Fruit fly (Drosophila melanogaster) whole organism, embryonic: ENCODE measurements around the gene CG14995.

Source experiments
- Ada2b ChIP-seq: fragments of 200-800 bp; sonication (Bioruptor generic); IDR thresholded peaks from 2 replicates; pipeline ENCODE4 v1.3.6; 2022; ENCODE audit warnings: missing biosample characterization, missing genetic modification characterization
- Asciz ChIP-seq: fragments of 200-800 bp; sonication (Bioruptor generic); optimal IDR thresholded peaks from 2 replicates; lab custom pipeline; 2017; ENCODE audit warnings: missing biosample characterization, mild to moderate bottlenecking, missing genetic modification characterization, missing genetic modification reagents
- CG10209 ChIP-seq: fragments of 200-800 bp; sonication (Bioruptor generic); optimal IDR thresholded peaks from 3 replicates; lab custom pipeline; 2017; ENCODE audit warnings: missing biosample characterization, mild to moderate bottlenecking, missing genetic modification characterization, missing genetic modification reagents
- CG10543 ChIP-seq: fragments of 200-800 bp; sonication (Bioruptor generic); optimal IDR thresholded peaks from 3 replicates; lab custom pipeline; 2017; ENCODE audit warnings: missing biosample characterization, mild to moderate bottlenecking, missing genetic modification characterization, moderate library complexity
- CG11723 ChIP-seq: fragments of 200-800 bp; sonication (Bioruptor generic); optimal IDR thresholded peaks from 2 replicates; lab custom pipeline; 2017; ENCODE audit warnings: missing biosample characterization, mild to moderate bottlenecking, missing genetic modification characterization
- CG1233 ChIP-seq: fragments of 200-800 bp; sonication (Bioruptor generic); optimal IDR thresholded peaks from 4 replicates; lab custom pipeline; 2018; ENCODE audit warnings: missing biosample characterization, mild to moderate bottlenecking, missing genetic modification characterization
- CG12769 ChIP-seq: fragments of 200-800 bp; sonication (Bioruptor generic); optimal IDR thresholded peaks from 2 replicates; lab custom pipeline; 2019; ENCODE audit warnings: missing biosample characterization, mild to moderate bottlenecking, missing genetic modification characterization, moderate library complexity
- CG1647 ChIP-seq: fragments of 200-800 bp; sonication (Bioruptor generic); optimal IDR thresholded peaks from 3 replicates; lab custom pipeline; 2016; ENCODE audit warnings: missing biosample characterization, missing genetic modification characterization
- CG17359 ChIP-seq: fragments of 200-800 bp; sonication (Bioruptor generic); optimal IDR thresholded peaks from 3 replicates; lab custom pipeline; 2018; ENCODE audit warnings: missing biosample characterization, mild to moderate bottlenecking, missing genetic modification characterization, moderate library complexity
- CG34376 ChIP-seq: fragments of 200-800 bp; sonication (Bioruptor generic); optimal IDR thresholded peaks from 2 replicates; lab custom pipeline; 2018; ENCODE audit warnings: missing biosample characterization, mild to moderate bottlenecking, missing genetic modification characterization
- CG4360 ChIP-seq: fragments of 200-800 bp; sonication (Bioruptor generic); IDR thresholded peaks from 2 replicates; pipeline ENCODE4 v1.3.6; 2022; ENCODE audit warnings: missing biosample characterization, missing genetic modification characterization
- CG7357 ChIP-seq: fragments of 200-800 bp; sonication (Bioruptor generic); IDR thresholded peaks from 3 replicates; pipeline ENCODE4 v1.3.6; 2022; ENCODE audit warnings: missing biosample characterization, missing genetic modification characterization
- CG8089 ChIP-seq: fragments of 200-800 bp; sonication (Bioruptor generic); optimal IDR thresholded peaks from 3 replicates; lab custom pipeline; 2016; ENCODE audit warnings: missing biosample characterization, missing genetic modification characterization
- CG9437 ChIP-seq: fragments of 200-800 bp; sonication (Bioruptor generic); optimal IDR thresholded peaks from 2 replicates; lab custom pipeline; 2018; ENCODE audit warnings: missing biosample characterization, mild to moderate bottlenecking, missing genetic modification characterization
- CoRest ChIP-seq: fragments of 200-800 bp; sonication (Bioruptor generic); optimal IDR thresholded peaks from 3 replicates; lab custom pipeline; 2018; ENCODE audit warnings: missing biosample characterization, mild to moderate bottlenecking, missing genetic modification characterization, moderate library complexity
- Dek ChIP-seq: fragments of 200-800 bp; sonication (Bioruptor generic); optimal IDR thresholded peaks from 3 replicates; lab custom pipeline; 2019; ENCODE audit warnings: missing biosample characterization, mild to moderate bottlenecking, missing genetic modification characterization, moderate library complexity
- H2.0 ChIP-seq: fragments of 200-800 bp; sonication (Bioruptor generic); IDR thresholded peaks from 2 replicates; pipeline ENCODE4 v1.3.6; 2022; ENCODE audit warnings: missing biosample characterization, missing genetic modification characterization
- HLH3B ChIP-seq: fragments of 200-800 bp; sonication (Bioruptor generic); IDR thresholded peaks from 2 replicates; pipeline ENCODE4 v1.3.6; 2022; ENCODE audit warnings: missing biosample characterization, missing genetic modification characterization
- Hr78 ChIP-seq, 2 experiments: fragments of 200-800 bp in 1 of 2; fragments of >200 bp in 1 of 2; sonication (Bioruptor generic) in 1 of 2; optimal IDR thresholded peaks; 2 replicates each; lab custom pipeline; 2017 to 2019; ENCODE audit warnings: missing biosample characterization in 2 of 2, missing genetic modification characterization in 2 of 2, mild to moderate bottlenecking in 1 of 2, moderate library complexity in 1 of 2
- MBD-R2 ChIP-seq: fragments of 200-800 bp; sonication (Bioruptor generic); IDR thresholded peaks from 2 replicates; pipeline ENCODE4 v1.3.6; 2022; ENCODE audit warnings: missing biosample characterization, missing genetic modification characterization
- PHDP ChIP-seq: fragments of 200-800 bp; sonication (Bioruptor generic); optimal IDR thresholded peaks from 3 replicates; lab custom pipeline; 2018; ENCODE audit warnings: missing biosample characterization, mild to moderate bottlenecking, missing genetic modification characterization, moderate library complexity
- Rfx ChIP-seq: fragments of 200-800 bp; sonication (Bioruptor generic); IDR thresholded peaks from 2 replicates; pipeline ENCODE4 v1.3.6; 2022; ENCODE audit warnings: missing biosample characterization, missing genetic modification characterization
- Usf ChIP-seq: fragments of 200-800 bp; sonication (Bioruptor generic); optimal IDR thresholded peaks from 2 replicates; lab custom pipeline; 2017; ENCODE audit warnings: missing genotype, missing biosample characterization, missing genetic modification characterization
- Xrp1 ChIP-seq: fragments of 200-800 bp; sonication (Bioruptor generic); IDR thresholded peaks from 2 replicates; pipeline ENCODE4 v1.3.6; 2022; ENCODE audit warnings: missing biosample characterization, missing genetic modification characterization
- ab ChIP-seq: fragments of 200-800 bp; sonication (Bioruptor generic); optimal IDR thresholded peaks from 2 replicates; lab custom pipeline; 2016; ENCODE audit warnings: missing biosample characterization, missing genetic modification characterization
- ac ChIP-seq: fragments of 200-800 bp; sonication (Bioruptor generic); optimal IDR thresholded peaks from 3 replicates; lab custom pipeline; 2017; ENCODE audit warnings: missing biosample characterization, mild to moderate bottlenecking, missing genetic modification characterization
- ase ChIP-seq: fragments of 200-800 bp; sonication (Bioruptor generic); IDR thresholded peaks from 3 replicates; pipeline ENCODE4 v1.3.6; 2022; ENCODE audit warnings: missing biosample characterization, missing genetic modification characterization
- cato ChIP-seq: fragments of 200-800 bp; sonication (Bioruptor generic); optimal IDR thresholded peaks from 2 replicates; lab custom pipeline; 2016; ENCODE audit warnings: missing biosample characterization, missing genetic modification characterization, borderline replicate concordance
- chn ChIP-seq: fragments of 200-800 bp; sonication (Bioruptor generic); optimal IDR thresholded peaks from 2 replicates; lab custom pipeline; 2016; ENCODE audit warnings: missing biosample characterization, missing genetic modification characterization
- crc ChIP-seq: fragments of 200-800 bp; sonication (Bioruptor generic); optimal IDR thresholded peaks from 2 replicates; lab custom pipeline; 2016; ENCODE audit warnings: missing biosample characterization, missing genetic modification characterization
- crp ChIP-seq, 2 experiments: fragments of 200-800 bp; sonication (Bioruptor generic); optimal IDR thresholded peaks; 2 replicates in 1 of 2; 3 replicates in 1 of 2; lab custom pipeline; 2017; ENCODE audit warnings: missing biosample characterization in 2 of 2, missing genetic modification characterization in 2 of 2, mild to moderate bottlenecking in 1 of 2, moderate library complexity in 1 of 2
- dati ChIP-seq: fragments of 200-800 bp; sonication (Bioruptor generic); IDR thresholded peaks from 2 replicates; pipeline ENCODE4 v1.3.6; 2022; ENCODE audit warnings: missing biosample characterization, missing genetic modification characterization
- fu2 ChIP-seq: fragments of 200-800 bp; sonication (Bioruptor generic); optimal IDR thresholded peaks from 2 replicates; lab custom pipeline; 2016; ENCODE audit warnings: missing biosample characterization, missing genetic modification characterization
- gem ChIP-seq: fragments of 200-800 bp; sonication (Bioruptor generic); optimal IDR thresholded peaks from 2 replicates; lab custom pipeline; 2019; ENCODE audit warnings: missing biosample characterization, mild to moderate bottlenecking, missing genetic modification characterization, moderate library complexity
- grau ChIP-seq: fragments of 200-800 bp; optimal IDR thresholded peaks from 3 replicates; lab custom pipeline; 2019; ENCODE audit warnings: missing biosample characterization, mild to moderate bottlenecking, missing genetic modification characterization, moderate library complexity
- ham ChIP-seq: fragments of 200-800 bp; sonication (Bioruptor generic); IDR thresholded peaks from 2 replicates; pipeline ENCODE4 v1.3.6; 2022; ENCODE audit warnings: missing biosample characterization, missing genetic modification characterization
- hbn ChIP-seq: fragments of 200-800 bp; sonication (Bioruptor generic); IDR thresholded peaks from 2 replicates; pipeline ENCODE4 v1.3.6; 2022; ENCODE audit warnings: missing biosample characterization, missing genetic modification characterization; ENCODE audit not compliant: partially characterized antibody
- lbe ChIP-seq: fragments of 200-800 bp; sonication (Bioruptor generic); optimal IDR thresholded peaks from 2 replicates; lab custom pipeline; 2016; ENCODE audit warnings: missing biosample characterization, mild to moderate bottlenecking, missing genetic modification characterization
- lola ChIP-seq, 3 experiments: fragments of >200 bp in 2 of 3; fragments of 200-800 bp in 1 of 3; sonication (Bioruptor generic) in 1 of 3; optimal IDR thresholded peaks; 2 replicates each; lab custom pipeline; 2017 to 2019; ENCODE audit warnings: missing biosample characterization in 3 of 3, missing genetic modification characterization in 3 of 3, mild to moderate bottlenecking in 1 of 3, moderate library complexity in 1 of 3
- mld ChIP-seq: fragments of 200-800 bp; sonication (Bioruptor generic); IDR thresholded peaks from 3 replicates; pipeline ENCODE4 v1.3.6; 2022; ENCODE audit warnings: missing biosample characterization, missing genetic modification characterization; ENCODE audit not compliant: partially characterized antibody
- rib ChIP-seq: fragments of 200-800 bp; sonication (Bioruptor generic); IDR thresholded peaks from 2 replicates; pipeline ENCODE4 v1.3.6; 2022; ENCODE audit warnings: missing biosample characterization, missing genetic modification characterization
- salm ChIP-seq: fragments of 200-800 bp; sonication (Bioruptor generic); optimal IDR thresholded peaks from 2 replicates; lab custom pipeline; 2018; ENCODE audit warnings: missing biosample characterization, mild to moderate bottlenecking, missing genetic modification characterization
- sc ChIP-seq, 3 experiments: fragments of >200 bp in 2 of 3; fragments of 200-800 bp in 1 of 3; sonication (Bioruptor generic) in 1 of 3; optimal IDR thresholded peaks; 2 replicates in 2 of 3; 3 replicates in 1 of 3; lab custom pipeline; 2017; ENCODE audit warnings: mild to moderate bottlenecking in 1 of 3, missing biosample characterization in 1 of 3, missing genetic modification characterization in 1 of 3, missing genetic modification reagents in 1 of 3
- scrt ChIP-seq: fragments of 200-800 bp; sonication (Bioruptor generic); optimal IDR thresholded peaks from 2 replicates; lab custom pipeline; 2018; ENCODE audit warnings: missing biosample characterization, mild to moderate bottlenecking, missing genetic modification characterization, moderate library complexity
- sens-2 ChIP-seq: fragments of 200-800 bp; sonication (Bioruptor generic); IDR thresholded peaks from 2 replicates; pipeline ENCODE4 v1.3.6; 2022; ENCODE audit warnings: missing biosample characterization, missing genetic modification characterization
- stwl ChIP-seq: fragments of 200-800 bp; sonication (Bioruptor generic); optimal IDR thresholded peaks from 3 replicates; lab custom pipeline; 2018; ENCODE audit warnings: missing biosample characterization, mild to moderate bottlenecking, missing genetic modification characterization, moderate library complexity
- zen ChIP-seq: fragments of 200-800 bp; sonication (Bioruptor generic); optimal IDR thresholded peaks from 3 replicates; lab custom pipeline; 2018; ENCODE audit warnings: missing biosample characterization, mild to moderate bottlenecking, missing genetic modification characterization, moderate library complexity

CG14995 gene

dm6 chr3L:4070221-4070995 is 32.6 kb downstream of the CG14995 start (continued):
- TF ChIP-seq hbn (GFP tag; lab: Robert Waterston, UW) (no peak), CG10543 (GFP tag; lab: Kevin White, UChicago) (peak; percentile 49), cato (GFP tag; lab: Kevin White, UChicago) (peak; percentile 71), H2.0 (GFP tag; lab: Robert Waterston, UW) (peak; percentile 94), CG1647 (GFP tag; lab: Kevin White, UChicago) (peak; percentile 72), fu2 (GFP tag; lab: Kevin White, UChicago) (peak; percentile 89), zen (tag; lab: Kevin White, UChicago) (peak; percentile 45), MBD-R2 (GFP tag; lab: Robert Waterston, UW) (peak; percentile 73), crp (GFP tag; optimal IDR thresholded peaks at IDR 0.05; lab: Kevin White, UChicago) (peak in 1 of 2 experiments; percentile 24), PHDP (tag; lab: Kevin White, UChicago) (peak; percentile 88), CG17359 (tag; lab: Kevin White, UChicago) (peak; percentile 92), dati (GFP tag; lab: Robert Waterston, UW) (peak; percentile 86), ase (GFP tag; lab: Robert Waterston, UW) (peak; percentile 89), CG7357 (GFP tag; lab: Robert Waterston, UW) (peak; percentile 87), stwl (tag; lab: Kevin White, UChicago) (no peak), Rfx (GFP tag; lab: Robert Waterston, UW) (peak; percentile 96), lola (GFP tag; optimal IDR thresholded peaks at IDR 0.05; lab: Kevin White, UChicago) (peak in 1 of 3 experiments; percentile 25), grau (peak; percentile 85), Dek (tag; lab: Kevin White, UChicago) (peak; percentile 84), rib (GFP tag; lab: Robert Waterston, UW) (peak; percentile 81), scrt (GFP tag; lab: Kevin White, UChicago) (peak; percentile 77), CoRest (tag; lab: Kevin White, UChicago) (peak; percentile 88), Xrp1 (GFP tag; lab: Robert Waterston, UW) (peak; percentile 90), sc (optimal IDR thresholded peaks at IDR 0.05; lab: Kevin White, UChicago) (no peak), sc (GFP tag; optimal IDR thresholded peaks at IDR 0.05; lab: Kevin White, UChicago) (peak; percentile 69), ham (GFP tag; lab: Robert Waterston, UW) (peak; percentile 74; the same call in 1 of the 2 replicates), lbe (peak; percentile 96), CG8089 (GFP tag; lab: Kevin White, UChicago) (peak; percentile 86), CG9437 (GFP tag; lab: Kevin White, UChicago) (peak; percentile 72), CG10209 (GFP tag; lab: Kevin White, UChicago) (peak; percentile 84), ab (GFP tag; lab: Kevin White, UChicago) (peak; percentile 78), mld (GFP tag; lab: Robert Waterston, UW) (no peak), gem (tag; lab: Kevin White, UChicago) (peak; percentile 90), Asciz (GFP tag; lab: Kevin White, UChicago) (peak; percentile 67), salm (peak; percentile 72), CG11723 (GFP tag; lab: Kevin White, UChicago) (peak; percentile 49), HLH3B (peak; percentile 93), CG1233 (peak; percentile 69), Hr78 (GFP tag; optimal IDR thresholded peaks at IDR 0.05; lab: Kevin White, UChicago) (peak in 1 of 2 experiments; percentile 32), CG12769 (peak; percentile 97), CG34376 (GFP tag; lab: Kevin White, UChicago) (no peak), ac (peak; percentile 4), sens-2 (peak; percentile 88), Ada2b (GFP tag; lab: Robert Waterston, UW) (peak; percentile 95), CG4360 (peak; percentile 56), chn (GFP tag; lab: Kevin White, UChicago) (peak; percentile 90), crc (peak; percentile 59), Usf (GFP tag; lab: Kevin White, UChicago) (peak; percentile 80)
